Worm (Caenorhabditis elegans): ENCODE results near the gene pei-2.

DNA sequence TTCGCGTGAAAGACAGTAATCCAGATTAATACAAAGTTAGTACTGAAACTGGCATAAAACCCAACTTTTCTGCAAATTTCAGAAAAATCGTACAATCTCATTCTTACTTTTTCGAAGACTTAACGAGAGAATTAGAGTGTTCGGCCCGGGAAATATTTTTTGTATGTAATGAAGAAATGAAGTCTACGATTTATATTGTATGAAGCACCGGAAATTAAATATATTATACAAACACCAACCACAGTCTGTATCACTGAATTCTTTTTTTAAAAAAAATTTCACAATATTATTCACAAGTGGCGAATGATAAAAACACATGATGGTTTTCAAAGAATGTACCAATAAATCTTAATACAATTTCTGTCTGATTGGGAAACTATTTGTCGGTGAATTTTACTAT is 41.2 kb upstream of the pei-2 start, which contains the start of gene str-67:
- TF ChIP-seq aly-2 (tag; optimal IDR thresholded peaks at IDR 0.05) (no peak), pqm-1 (tag; optimal IDR thresholded peaks at IDR 0.05) (no peak)

Data from whole organism, L3 larva.